Fruit fly (Drosophila melanogaster): ENCODE results near the gene CG10561.

Gene CG10561

DNA sequence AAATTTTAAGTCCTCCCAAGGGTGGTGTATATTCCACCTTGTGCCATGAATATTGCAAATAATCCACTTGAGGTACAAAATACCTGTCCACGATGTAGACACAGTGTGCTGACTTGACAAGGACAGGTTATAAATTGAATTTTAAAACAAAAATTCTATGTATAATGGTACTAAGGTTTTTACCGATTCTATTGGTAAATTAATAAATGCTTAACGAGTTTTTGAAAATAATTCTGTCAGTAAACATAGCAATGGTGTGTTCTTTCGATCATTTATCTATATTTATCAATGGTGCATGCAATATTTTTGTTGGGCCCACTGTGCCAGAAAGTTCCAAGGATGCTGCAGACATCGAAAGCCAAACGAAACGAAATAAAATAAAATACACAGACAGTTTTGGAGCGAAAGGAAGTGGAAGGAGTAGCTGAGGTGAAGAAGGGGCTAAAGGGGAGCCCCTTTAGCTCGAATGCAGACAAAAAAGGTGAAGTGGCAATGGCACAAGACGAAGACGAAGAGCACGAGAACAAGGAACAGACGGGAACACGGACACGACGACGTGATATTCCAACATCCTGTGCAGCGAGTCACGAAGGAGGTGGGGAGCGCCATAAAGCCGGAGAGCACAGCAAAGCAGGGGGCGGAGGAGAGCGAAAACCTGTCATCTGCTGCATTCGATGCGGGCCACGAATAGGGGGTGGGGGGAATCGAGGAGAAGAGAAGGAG is 21.9 kb downstream of the CG10561 start:
- TF ChIP-seq kay (GFP tag; ENCODE audit: borderline replicate concordance) (no peak), ovo (GFP tag; optimal IDR thresholded peaks at IDR 0.05) (no peak), CG7101 (tag; optimal IDR thresholded peaks at IDR 0.05) (no peak), toe (GFP tag; optimal IDR thresholded peaks at IDR 0.05) (no peak), CG11617 (GFP tag; optimal IDR thresholded peaks at IDR 0.05) (no peak), cnc (optimal IDR thresholded peaks at IDR 0.05) (no peak), Clk (GFP tag; optimal IDR thresholded peaks at IDR 0.05) (no peak), Mnt (GFP tag; optimal IDR thresholded peaks at IDR 0.05) (no peak), cic (GFP tag; optimal IDR thresholded peaks at IDR 0.05) (no peak)

DNA sequence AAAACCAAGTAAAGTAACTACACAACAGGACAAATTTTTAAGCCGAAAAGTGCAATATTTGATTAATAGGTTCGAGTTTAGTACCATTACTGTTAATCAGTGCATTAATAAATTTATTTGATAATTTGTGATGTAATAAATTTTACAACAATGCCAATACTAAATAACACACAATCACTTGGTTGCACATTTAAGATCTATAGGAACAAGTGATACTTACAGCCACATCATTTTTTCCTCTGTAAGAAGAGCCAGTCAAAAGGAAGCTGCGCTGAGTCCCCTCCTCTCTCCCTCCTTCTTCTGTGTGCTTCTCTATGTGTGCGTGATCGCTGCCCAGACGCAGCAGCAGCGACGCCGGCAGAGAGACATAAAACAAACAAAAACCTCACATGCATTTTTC is 22.5 kb downstream of the CG10561 start:
- TF ChIP-seq Mnt (GFP tag; optimal IDR thresholded peaks at IDR 0.05): no peak
- no peak for TF ChIP-seq CG7045 (GFP tag; optimal IDR thresholded peaks at IDR 0.05)
- TF ChIP-seq Hr96 (GFP tag; optimal IDR thresholded peaks at IDR 0.05): no peak
- peak; percentile 11 for TF ChIP-seq bab1 (GFP tag; optimal IDR thresholded peaks at IDR 0.05)
- TF ChIP-seq CG11617 (GFP tag; optimal IDR thresholded peaks at IDR 0.05): no peak

DNA sequence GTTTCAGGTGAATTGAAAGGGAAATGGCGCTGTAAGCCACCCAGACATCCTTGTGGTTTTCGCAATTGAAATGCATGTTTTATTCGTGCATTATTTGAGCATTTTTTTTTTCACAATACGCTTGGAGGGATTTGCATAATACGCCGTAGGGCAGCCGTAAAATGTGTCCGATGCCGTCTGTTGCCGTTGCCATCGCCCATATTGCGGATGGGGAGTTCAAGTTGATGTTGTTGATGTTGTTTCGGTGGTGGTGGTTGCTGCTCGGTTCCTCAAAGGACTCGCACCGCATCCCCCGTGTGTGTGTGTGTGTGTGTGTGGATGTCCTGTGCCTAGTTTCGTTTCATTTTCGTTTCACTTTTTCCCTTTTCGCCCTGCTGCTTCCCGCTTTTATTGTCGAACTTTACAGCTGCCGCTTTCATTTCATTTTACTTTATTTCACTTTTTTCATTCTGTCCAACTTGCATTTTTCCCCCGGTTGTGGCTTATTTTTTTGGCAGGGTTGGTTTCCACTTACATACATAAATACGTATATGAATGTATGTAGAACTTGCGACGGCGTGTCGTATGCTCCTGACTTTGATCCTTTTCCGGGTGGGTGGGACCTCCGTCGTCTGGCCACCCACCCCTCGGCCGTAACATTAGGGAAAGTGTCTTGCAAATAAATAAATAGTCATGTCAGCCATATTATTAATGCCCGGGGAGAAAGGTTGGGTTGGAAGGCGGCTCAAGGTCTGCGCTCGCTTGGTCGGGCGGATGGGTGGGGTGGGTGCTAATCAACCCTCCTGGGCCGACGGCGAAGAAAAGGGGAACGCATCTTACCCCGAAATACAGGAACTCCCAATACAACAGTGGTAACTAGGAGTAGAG is 23.5 kb downstream of the CG10561 start:
- peak; percentile 65 for TF ChIP-seq tj (GFP tag; optimal IDR thresholded peaks at IDR 0.05)
- TF ChIP-seq CG7045 (GFP tag; optimal IDR thresholded peaks at IDR 0.05): no peak

DNA sequence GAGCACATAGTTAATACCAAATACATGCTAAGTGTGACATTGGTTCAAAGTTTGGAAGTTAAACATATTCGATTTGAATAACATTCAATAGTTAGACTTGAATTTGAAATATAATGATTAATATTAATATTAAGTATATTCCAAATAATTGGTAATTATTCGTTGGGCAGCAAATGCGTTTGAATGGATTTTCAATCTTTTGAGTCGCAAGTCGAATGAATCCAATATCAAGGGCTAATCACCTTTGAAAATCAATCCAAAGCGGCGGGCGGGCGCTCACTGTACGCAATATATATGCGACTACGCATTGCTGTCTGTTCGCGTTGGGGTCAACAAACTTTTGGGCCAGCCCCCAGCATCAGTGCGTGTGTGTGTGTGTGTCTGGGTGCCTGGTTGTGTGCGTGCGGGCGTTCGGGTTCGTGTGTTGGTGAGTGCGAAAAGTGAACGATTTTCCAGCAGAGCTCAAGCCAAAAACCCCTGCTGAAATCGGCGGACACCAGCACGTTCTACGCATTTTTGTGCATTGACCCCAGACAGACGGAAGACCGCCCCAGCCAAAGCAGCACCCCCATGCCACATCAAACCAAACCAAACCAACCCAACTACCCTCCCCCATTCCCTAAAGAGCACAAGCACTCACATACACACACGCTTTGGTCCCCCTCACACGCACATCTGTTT is 24.3 kb downstream of the CG10561 start:
- TF ChIP-seq CG33017 (tag; optimal IDR thresholded peaks at IDR 0.05) (no peak), ovo (GFP tag; optimal IDR thresholded peaks at IDR 0.05) (no peak), CG1620 (GFP tag; optimal IDR thresholded peaks at IDR 0.05) (no peak), pad (GFP tag; optimal IDR thresholded peaks at IDR 0.05) (no peak), CG5204 (GFP tag; optimal IDR thresholded peaks at IDR 0.05) (no peak), CG7045 (GFP tag; optimal IDR thresholded peaks at IDR 0.05) (no peak), CG12768 (GFP tag; optimal IDR thresholded peaks at IDR 0.05) (no peak), cic (GFP tag; optimal IDR thresholded peaks at IDR 0.05) (no peak), Crg-1 (GFP tag; optimal IDR thresholded peaks at IDR 0.05) (no peak), CG7101 (tag; optimal IDR thresholded peaks at IDR 0.05) (no peak), kay (GFP tag; ENCODE audit: borderline replicate concordance) (no peak), cnc (optimal IDR thresholded peaks at IDR 0.05) (no peak), CG14711 (tag; optimal IDR thresholded peaks at IDR 0.05) (no peak), bab1 (GFP tag; optimal IDR thresholded peaks at IDR 0.05) (no peak), Clk (GFP tag; optimal IDR thresholded peaks at IDR 0.05) (no peak), CG11617 (GFP tag; optimal IDR thresholded peaks at IDR 0.05) (no peak), toe (GFP tag; optimal IDR thresholded peaks at IDR 0.05) (no peak), Hr96 (GFP tag; optimal IDR thresholded peaks at IDR 0.05) (no peak), Mnt (GFP tag; optimal IDR thresholded peaks at IDR 0.05) (no peak)

DNA sequence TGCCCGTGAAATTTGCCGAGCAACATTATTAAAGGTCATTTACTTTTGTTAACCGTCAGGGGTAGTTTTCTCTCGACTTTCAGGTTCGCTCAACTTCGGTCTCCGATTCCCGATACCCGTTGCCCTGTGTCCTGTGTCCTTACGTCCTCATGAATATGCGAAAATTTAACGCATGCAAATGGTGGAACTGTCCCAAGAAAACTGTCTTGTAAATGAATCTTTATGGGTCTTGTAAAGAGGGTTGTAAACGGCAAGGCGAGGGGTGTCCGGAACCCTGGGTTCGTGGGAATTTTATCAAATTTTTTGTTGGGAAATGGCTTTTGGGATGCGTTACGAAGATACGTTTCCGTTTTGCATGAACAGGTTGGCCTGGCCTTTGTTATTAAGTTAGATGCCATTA is 25.6 kb downstream of the CG10561 start:
- TF ChIP-seq CG12768 (GFP tag; optimal IDR thresholded peaks at IDR 0.05) (no peak), ovo (GFP tag; optimal IDR thresholded peaks at IDR 0.05) (no peak), Crg-1 (GFP tag; optimal IDR thresholded peaks at IDR 0.05) (no peak), CG14711 (tag; optimal IDR thresholded peaks at IDR 0.05) (no peak), CG1620 (GFP tag; optimal IDR thresholded peaks at IDR 0.05) (no peak), Mnt (GFP tag; optimal IDR thresholded peaks at IDR 0.05) (no peak), pad (GFP tag; optimal IDR thresholded peaks at IDR 0.05) (no peak), Hr96 (GFP tag; optimal IDR thresholded peaks at IDR 0.05) (no peak), cnc (optimal IDR thresholded peaks at IDR 0.05) (no peak), kay (GFP tag; ENCODE audit: borderline replicate concordance) (no peak), CG5204 (GFP tag; optimal IDR thresholded peaks at IDR 0.05) (no peak), cic (GFP tag; optimal IDR thresholded peaks at IDR 0.05) (no peak), tj (GFP tag; optimal IDR thresholded peaks at IDR 0.05) (no peak), CG11617 (GFP tag; optimal IDR thresholded peaks at IDR 0.05) (no peak)

DNA sequence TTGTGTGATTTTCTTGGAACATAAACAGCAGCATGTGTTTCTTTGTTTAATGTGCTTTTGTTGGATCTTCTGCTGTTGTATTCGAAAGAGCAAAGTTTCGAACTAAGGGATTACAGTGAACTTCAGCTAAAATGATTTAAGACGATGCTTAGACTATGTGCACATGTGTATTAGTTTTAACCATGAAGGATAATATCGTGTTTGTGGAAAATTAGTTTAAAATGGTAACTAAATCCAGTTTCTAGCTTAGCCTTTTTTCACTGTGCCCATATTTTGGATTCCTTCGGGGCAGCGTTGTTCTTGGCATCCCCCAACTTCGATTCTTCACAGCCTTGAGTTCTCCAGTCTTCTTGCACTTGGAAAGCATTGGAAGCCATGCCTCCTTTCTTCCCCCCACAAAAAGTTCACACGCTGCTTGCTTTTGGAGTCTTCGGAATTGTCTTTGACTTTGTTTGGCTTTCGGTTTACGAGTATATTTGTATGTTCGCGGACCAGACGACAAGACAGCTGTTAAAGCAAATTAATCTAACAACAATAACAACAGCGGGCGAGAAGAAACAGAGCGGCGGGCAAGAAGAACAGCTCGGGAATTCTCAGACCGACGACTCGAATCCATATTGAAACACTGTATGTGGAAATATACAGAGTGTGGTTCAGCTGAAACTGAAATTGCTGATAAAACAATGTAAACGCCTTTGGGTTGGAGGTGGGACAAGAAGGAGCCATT is 26.2 kb downstream of the CG10561 start:
- peak; percentile 76 for TF ChIP-seq tj (GFP tag; optimal IDR thresholded peaks at IDR 0.05)
- TF ChIP-seq CG11617 (GFP tag; optimal IDR thresholded peaks at IDR 0.05): no peak
- TF ChIP-seq CG7101 (tag; optimal IDR thresholded peaks at IDR 0.05): no peak
- no peak for TF ChIP-seq kay (GFP tag; ENCODE audit: borderline replicate concordance)
